Fruit fly (Drosophila melanogaster): ENCODE results near the gene Rh5.

DNA sequence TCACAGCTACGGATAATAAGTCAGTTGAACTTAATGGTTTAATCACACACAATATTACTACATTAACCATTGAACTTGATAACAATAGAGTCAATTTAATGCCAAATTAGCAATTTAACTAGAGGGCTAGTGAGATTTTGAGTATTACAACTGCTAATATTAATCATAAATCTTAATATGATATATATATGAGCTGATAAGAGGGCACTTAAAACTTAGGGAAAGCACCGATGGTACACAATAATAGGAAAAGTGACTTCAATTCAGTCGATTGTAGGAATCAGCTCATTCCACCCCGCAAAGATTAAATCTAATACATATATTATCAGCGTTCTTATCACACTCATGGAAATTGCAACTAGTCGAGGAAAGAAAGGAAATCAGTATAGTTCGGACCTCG, 26.7 kb upstream of the Rh5 start, which contains the start of gene CG16965:
- no peak for TF ChIP-seq Pif1A (GFP tag; optimal IDR thresholded peaks at IDR 0.05)
- no peak for TF ChIP-seq EcR (GFP tag; optimal IDR thresholded peaks at IDR 0.05)
- no peak for TF ChIP-seq D1 (tag; optimal IDR thresholded peaks at IDR 0.05)

Data from whole organism, pupa.